Fruit fly (Drosophila melanogaster): Measurements from ENCODE around the gene Akap200.
A peak's percentile ranks its signal among the peaks of the same experiment; 100 is the strongest.

Akap200 gene

DNA sequence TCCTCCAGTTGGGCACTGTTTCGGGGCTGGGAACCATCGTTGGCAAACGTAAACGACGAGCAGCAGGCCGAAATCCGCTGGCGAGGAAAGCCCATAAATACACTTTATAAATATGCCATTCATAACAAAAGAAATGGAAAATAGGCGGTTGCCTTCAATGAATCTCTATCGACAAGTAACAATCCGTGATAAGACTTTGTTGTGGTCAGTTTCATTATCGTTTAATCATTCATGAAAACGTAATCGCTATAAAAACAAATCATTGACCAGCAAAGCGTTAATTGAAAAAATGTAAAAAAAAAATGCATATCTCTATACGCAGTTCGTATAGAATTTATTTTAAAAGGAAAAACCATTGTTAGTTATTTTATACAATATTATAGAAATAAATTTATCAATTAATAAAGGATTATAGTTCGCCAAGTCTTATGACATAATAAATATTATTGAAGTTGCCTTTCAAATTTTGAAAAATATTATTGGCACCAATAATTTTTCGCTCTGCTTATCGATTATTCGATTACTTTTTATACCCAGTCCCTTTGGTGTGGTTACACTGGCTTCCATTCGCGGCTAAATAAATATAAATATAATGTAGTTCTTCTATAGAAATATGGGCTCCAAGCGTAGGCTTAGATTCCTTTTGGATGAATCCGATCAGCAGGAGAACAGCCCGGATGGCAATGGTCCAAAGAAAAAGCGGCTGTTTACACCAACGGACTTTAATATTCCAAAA is 15.5 kb upstream of the Akap200 start, which contains the start of gene CG31898 (continued):
- TF ChIP-seq CG9876 (GFP tag; optimal IDR thresholded peaks at IDR 0.05) (no peak), CG14441 (GFP tag; IDR thresholded peaks at IDR 0.05) (no peak), odd (GFP tag; optimal IDR thresholded peaks at IDR 0.05) (no peak), CG10979 (tag; optimal IDR thresholded peaks at IDR 0.05) (no peak), HLH4C (GFP tag; IDR thresholded peaks at IDR 0.05; ENCODE audit: partially characterized antibody) (peak; percentile 45; the same call in 1 of the 3 replicates), inv (GFP tag; IDR thresholded peaks at IDR 0.05; ENCODE audit: partially characterized antibody) (no peak), CG4617 (GFP tag; optimal IDR thresholded peaks at IDR 0.05; ENCODE audit: borderline replicate concordance) (no peak), ara (GFP tag; IDR thresholded peaks at IDR 0.05) (no peak), B-H2 (GFP tag; optimal IDR thresholded peaks at IDR 0.05) (no peak), CG30403 (GFP tag; optimal IDR thresholded peaks at IDR 0.05) (no peak), BEAF-32 (GFP tag; optimal IDR thresholded peaks at IDR 0.05) (peak; percentile 34), Ptx1 (GFP tag; IDR thresholded peaks at IDR 0.05) (no peak), CG15479 (GFP tag; optimal IDR thresholded peaks at IDR 0.05) (no peak), en (GFP tag; optimal IDR thresholded peaks at IDR 0.05) (no peak), CkIIα-i1 (GFP tag; IDR thresholded peaks at IDR 0.05) (no peak), Trl (optimal IDR thresholded peaks at IDR 0.05) (no peak), Trl (GFP tag; optimal IDR thresholded peaks at IDR 0.05) (no peak), sqz (GFP tag; optimal IDR thresholded peaks at IDR 0.05) (no peak), CG10267 (tag; optimal IDR thresholded peaks at IDR 0.05) (peak; percentile 23), CG15514 (GFP tag; optimal IDR thresholded peaks at IDR 0.05) (peak; percentile 16), Chrac-16 (GFP tag; optimal IDR thresholded peaks at IDR 0.05) (no peak), wor (GFP tag; IDR thresholded peaks at IDR 0.05) (no peak), CG9437 (GFP tag; optimal IDR thresholded peaks at IDR 0.05) (no peak), nerfin-2 (GFP tag; IDR thresholded peaks at IDR 0.05; ENCODE audit: partially characterized antibody) (peak; percentile 48; the same call in 1 of the 2 replicates), E2f2 (GFP tag; IDR thresholded peaks at IDR 0.05) (peak; percentile 94), Nf-YC (tag; optimal IDR thresholded peaks at IDR 0.05) (no peak), row (GFP tag; IDR thresholded peaks at IDR 0.05) (no peak), nerfin-1 (tag; optimal IDR thresholded peaks at IDR 0.05) (no peak), mam (GFP tag; optimal IDR thresholded peaks at IDR 0.05) (no peak), CG17612 (GFP tag; IDR thresholded peaks at IDR 0.05) (no peak), CG5245 (GFP tag; optimal IDR thresholded peaks at IDR 0.05) (no peak), CG4404 (GFP tag; IDR thresholded peaks at IDR 0.05) (no peak), ro (GFP tag; IDR thresholded peaks at IDR 0.05) (no peak), gcm2 (GFP tag; optimal IDR thresholded peaks at IDR 0.05) (no peak), so (GFP tag; IDR thresholded peaks at IDR 0.05) (no peak), lab (GFP tag; optimal IDR thresholded peaks at IDR 0.05) (no peak), CG10565 (GFP tag; optimal IDR thresholded peaks at IDR 0.05) (no peak), CG8359 (GFP tag; optimal IDR thresholded peaks at IDR 0.05; ENCODE audit: borderline replicate concordance) (no peak), CG11504 (tag; optimal IDR thresholded peaks at IDR 0.05) (no peak), CG12236 (GFP tag; optimal IDR thresholded peaks at IDR 0.05) (no peak), zfh2 (GFP tag; optimal IDR thresholded peaks at IDR 0.05) (no peak), CG3065 (GFP tag; optimal IDR thresholded peaks at IDR 0.05) (no peak), Dip3 (GFP tag; optimal IDR thresholded peaks at IDR 0.05) (no peak), Rfx (GFP tag; IDR thresholded peaks at IDR 0.05) (no peak), sima (GFP tag; optimal IDR thresholded peaks at IDR 0.05) (no peak), Hand (GFP tag; optimal IDR thresholded peaks at IDR 0.05) (no peak), pum (GFP tag; optimal IDR thresholded peaks at IDR 0.05) (no peak), eyg (GFP tag; optimal IDR thresholded peaks at IDR 0.05) (no peak), Ets97D (GFP tag; optimal IDR thresholded peaks at IDR 0.05) (no peak), Dfd (GFP tag; optimal IDR thresholded peaks at IDR 0.05) (no peak), CG17361 (GFP tag; IDR thresholded peaks at IDR 0.05) (0 out of 3 replicates have a peak, but pooled peaks have one; percentile 10)

Measured in whole organism, embryonic.